Worm (Caenorhabditis elegans): ENCODE results near the gene mec-14.

DNA sequence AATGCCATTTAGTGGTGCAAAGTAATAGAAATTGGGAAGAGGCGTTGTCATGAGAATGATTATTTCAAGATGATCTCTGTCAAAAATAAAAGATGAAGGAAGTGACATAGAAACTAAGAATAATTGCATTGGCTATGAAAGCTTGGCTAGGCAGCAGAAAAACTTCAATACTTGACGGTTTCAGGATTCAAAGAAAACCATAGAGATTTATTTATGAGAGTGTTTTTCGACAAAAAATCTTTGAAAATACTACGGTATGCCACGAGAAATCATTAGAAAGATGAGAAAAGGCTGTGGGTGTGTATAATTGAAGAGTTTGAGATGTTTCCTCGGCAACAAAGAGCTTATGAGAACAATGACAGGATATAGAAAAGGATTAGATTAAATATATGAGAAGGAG lies 7.3 kb downstream of the mec-14 start, which contains the start of gene F37C12.14:
- TF ChIP-seq ama-1 (optimal IDR thresholded peaks at IDR 0.05) (no peak), lin-39 (tag; optimal IDR thresholded peaks at IDR 0.05) (no peak), ceh-82 (tag; optimal IDR thresholded peaks at IDR 0.05) (no peak), unc-62 (GFP tag; optimal IDR thresholded peaks at IDR 0.05) (no peak), pag-3 (tag; optimal IDR thresholded peaks at IDR 0.05; ENCODE audit: borderline replicate concordance, insufficient read depth) (no peak), fos-1 (tag; optimal IDR thresholded peaks at IDR 0.05) (no peak), C16A3.4 (tag; optimal IDR thresholded peaks at IDR 0.05) (no peak), C04F5.9 (tag; optimal IDR thresholded peaks at IDR 0.05) (no peak), ztf-4 (tag; optimal IDR thresholded peaks at IDR 0.05) (no peak), snpc-4 (tag; optimal IDR thresholded peaks at IDR 0.05) (no peak), F16B12.6 (tag; optimal IDR thresholded peaks at IDR 0.05) (no peak), ces-1 (GFP tag; optimal IDR thresholded peaks at IDR 0.05) (no peak), lin-13 (GFP tag; optimal IDR thresholded peaks at IDR 0.05) (no peak)
